Fruit fly (Drosophila melanogaster): ENCODE results near the gene PolD1.
A peak's percentile ranks its signal among the peaks of the same experiment; 100 is the strongest.

Gene PolD1

DNA sequence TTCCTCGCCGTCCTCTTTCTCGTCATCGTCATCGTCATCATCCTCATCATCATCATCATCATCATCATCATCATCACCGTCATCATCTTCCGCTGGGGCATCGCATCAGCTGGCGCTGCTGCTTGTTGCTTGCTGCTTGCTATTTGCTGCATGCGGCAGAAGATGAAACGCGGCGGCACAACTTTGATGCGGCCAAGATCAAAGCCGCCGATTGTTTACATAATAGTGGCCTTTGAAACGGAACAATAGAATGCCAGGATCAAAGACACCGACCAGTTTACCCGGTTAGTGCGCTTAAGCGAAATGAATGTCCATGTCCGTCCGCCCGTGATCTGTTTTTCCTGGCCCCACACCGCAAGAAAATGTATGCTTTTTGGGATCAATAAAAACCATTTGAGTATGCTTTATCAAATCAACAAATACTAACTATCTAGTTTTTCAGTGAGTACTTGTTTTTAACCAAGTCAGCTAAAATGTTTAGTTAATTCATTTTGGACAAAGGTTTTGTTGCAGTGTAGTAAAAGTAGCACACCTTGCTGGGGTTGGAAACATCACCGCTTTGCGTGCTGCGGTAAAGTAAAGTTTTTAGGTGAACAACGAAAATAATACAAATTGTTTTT is 33.6 kb upstream of the PolD1 start (continued):
- TF ChIP-seq HmgZ (tag; optimal IDR thresholded peaks at IDR 0.05) (no peak), Dek (tag; optimal IDR thresholded peaks at IDR 0.05) (no peak), CG1233 (GFP tag; optimal IDR thresholded peaks at IDR 0.05) (peak; percentile 47), CG10959 (GFP tag; IDR thresholded peaks at IDR 0.05) (peak; percentile 74), nmo (GFP tag; optimal IDR thresholded peaks at IDR 0.05) (peak; percentile 67), aop (GFP tag; IDR thresholded peaks at IDR 0.05) (no peak), Mes4 (GFP tag; optimal IDR thresholded peaks at IDR 0.05) (peak; percentile 11), Dip3 (GFP tag; optimal IDR thresholded peaks at IDR 0.05) (no peak), ems (GFP tag; optimal IDR thresholded peaks at IDR 0.05) (no peak), CG4820 (GFP tag; optimal IDR thresholded peaks at IDR 0.05) (peak; percentile 70), crol (GFP tag; IDR thresholded peaks at IDR 0.05) (no peak), jigr1 (GFP tag; IDR thresholded peaks at IDR 0.05) (no peak), zen2 (GFP tag; IDR thresholded peaks at IDR 0.05; ENCODE audit: partially characterized antibody) (no peak), Gsc (GFP tag; IDR thresholded peaks at IDR 0.05) (peak; percentile 32; the same call in 1 of the 2 replicates), CG33213 (GFP tag; optimal IDR thresholded peaks at IDR 0.05) (peak; percentile 1), pum (GFP tag; optimal IDR thresholded peaks at IDR 0.05) (peak; percentile 31), CG9727 (GFP tag; optimal IDR thresholded peaks at IDR 0.05) (peak; percentile 80), slou (GFP tag; optimal IDR thresholded peaks at IDR 0.05) (no peak), ap (GFP tag; IDR thresholded peaks at IDR 0.05) (no peak), BtbVII (GFP tag; optimal IDR thresholded peaks at IDR 0.05) (no peak), Oaz (GFP tag; IDR thresholded peaks at IDR 0.05) (no peak), Bteb2 (GFP tag; optimal IDR thresholded peaks at IDR 0.05) (no peak), Ets97D (GFP tag; optimal IDR thresholded peaks at IDR 0.05) (no peak), ftz-f1 (GFP tag; optimal IDR thresholded peaks at IDR 0.05) (no peak), CHES-1-like (GFP tag; optimal IDR thresholded peaks at IDR 0.05) (peak; percentile 22), gcm (GFP tag; optimal IDR thresholded peaks at IDR 0.05) (peak; percentile 50), CG13296 (GFP tag; optimal IDR thresholded peaks at IDR 0.05) (no peak), CG13624 (GFP tag; optimal IDR thresholded peaks at IDR 0.05) (no peak), pzg (GFP tag; optimal IDR thresholded peaks at IDR 0.05) (no peak), Dbx (GFP tag; IDR thresholded peaks at IDR 0.05) (no peak), CG9437 (GFP tag; optimal IDR thresholded peaks at IDR 0.05) (no peak), CG7786 (GFP tag; optimal IDR thresholded peaks at IDR 0.05) (peak; percentile 33), chif (GFP tag; optimal IDR thresholded peaks at IDR 0.05) (peak; percentile 35 to 82), CG11695 (GFP tag; IDR thresholded peaks at IDR 0.05) (no peak)

DNA sequence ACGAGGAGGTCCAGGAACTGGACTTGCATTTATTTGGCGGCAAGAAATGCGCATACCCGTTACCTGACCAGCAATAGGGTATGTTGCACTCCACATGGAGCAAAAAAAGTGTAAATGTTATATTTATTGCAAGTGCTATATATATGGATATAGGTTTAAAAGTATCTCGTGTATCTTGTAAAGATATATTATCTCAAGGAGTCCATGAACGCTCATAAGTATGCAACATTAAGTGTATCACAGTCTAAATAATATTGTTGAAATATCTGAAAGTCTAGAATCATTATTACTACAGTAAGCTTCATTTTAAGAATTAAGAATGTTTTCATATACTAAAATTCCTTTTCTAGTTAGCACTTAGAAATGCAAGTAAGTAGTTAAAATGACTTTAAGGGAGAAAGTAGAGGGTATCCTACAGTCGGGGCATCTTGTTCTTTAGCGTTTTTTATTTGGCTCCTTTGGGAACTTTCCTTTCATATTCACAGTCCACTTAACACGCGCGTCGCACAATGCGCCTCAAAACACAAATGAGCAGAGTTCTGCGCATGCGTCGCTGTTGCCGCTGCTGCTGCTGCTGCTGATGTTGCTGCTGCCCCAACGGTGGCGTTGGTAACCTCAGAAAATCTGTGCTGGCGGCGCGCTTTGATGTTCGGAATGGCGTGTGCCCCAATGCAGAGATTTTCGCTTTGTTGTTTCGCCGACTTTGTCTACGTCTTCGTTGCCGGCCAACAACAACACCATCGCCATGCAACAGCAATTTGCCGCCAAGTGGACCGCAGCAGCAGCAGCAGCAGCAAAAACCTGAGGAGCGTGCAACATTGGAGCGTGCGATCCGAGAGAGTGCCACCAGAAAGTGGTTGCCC is 31.8 kb upstream of the PolD1 start:
- TF ChIP-seq ken (GFP tag; IDR thresholded peaks at IDR 0.05) (no peak), CG6175 (GFP tag; IDR thresholded peaks at IDR 0.05) (0 out of 3 replicates have a peak, but pooled peaks have one; percentile 23), dmrt11E (tag; optimal IDR thresholded peaks at IDR 0.05) (peak; percentile 11), CG11456 (GFP tag; IDR thresholded peaks at IDR 0.05) (0 out of 3 replicates have a peak, but pooled peaks have one; percentile 59), Ets65A (GFP tag) (peak; percentile 86), pan (optimal IDR thresholded peaks at IDR 0.05) (peak in 1 of 2 experiments; percentile 65), pan (GFP tag; optimal IDR thresholded peaks at IDR 0.05 in 1 of 2, IDR thresholded peaks at IDR 0.05 in 1 of 2) (peak in 1 of 2 experiments; percentile 66), CG4360 (GFP tag; IDR thresholded peaks at IDR 0.05) (peak; percentile 60), lola (GFP tag; optimal IDR thresholded peaks at IDR 0.05) (peak in 1 of 3 experiments; percentile 8), CG12219 (GFP tag; optimal IDR thresholded peaks at IDR 0.05) (no peak), Oaz (GFP tag; IDR thresholded peaks at IDR 0.05) (peak; percentile 28; the same call in 1 of the 2 replicates), CG1024 (GFP tag; IDR thresholded peaks at IDR 0.05) (no peak)
